Worm (Caenorhabditis elegans) whole organism, L3 larva: Measurements from ENCODE around the gene abhd-14.

Experiments
- egl-27 ChIP-seq: sonication (generic microtip); optimal IDR thresholded peaks from 4 replicates; lab custom pipeline; 2017; ENCODE audit warnings: missing biosample characterization, missing genetic modification reagents, missing genetic modification characterization
- lin-15B ChIP-seq: fragments of 150-350 bp; optimal IDR thresholded peaks from 2 replicates; lab custom pipeline; 2014; ENCODE audit warnings: missing biosample characterization, missing genetic modification characterization
- mml-1 ChIP-seq: fragments of 150-350 bp; sonication (generic microtip); optimal IDR thresholded peaks from 3 replicates; lab custom pipeline; 2014; ENCODE audit warnings: missing biosample characterization, missing genetic modification characterization
- nhr-12 ChIP-seq: fragments of 150-350 bp; optimal IDR thresholded peaks from 2 replicates; lab custom pipeline; 2014; ENCODE audit warnings: missing biosample characterization, missing genetic modification characterization
- pqm-1 ChIP-seq: fragments of 150-350 bp; optimal IDR thresholded peaks from 2 replicates; lab custom pipeline; 2017; ENCODE audit warnings: missing biosample characterization, missing genetic modification characterization, inconsistent platforms

- TF ChIP-seq lin-15B (tag; lab: Kevin White, UChicago) (peak; percentile 40), nhr-12 (tag; lab: Kevin White, UChicago) (no peak), egl-27 (tag; lab: Kevin White, UChicago) (no peak), pqm-1 (tag; lab: Kevin White, UChicago) (no peak), mml-1 (no peak)
Observed at ce11 chrIV:991647-992400, 38.0 kb downstream of the abhd-14 start, which contains the start of gene lep-2.
